Fruit fly (Drosophila melanogaster) Kc167 (cell line): Measurements from ENCODE around the gene Rab9Db.

ENCODE experiments used
- Sin3A ChIP-seq: fragments of >200 bp; optimal IDR thresholded peaks from 2 replicates; lab custom pipeline; 2018; ENCODE audit warnings: missing external identifiers
- insv ChIP-seq: fragments of >200 bp; optimal IDR thresholded peaks from 3 replicates; lab custom pipeline; 2018; ENCODE audit warnings: missing external identifiers
- psq ChIP-seq: fragments of >200 bp; optimal IDR thresholded peaks from 2 replicates; lab custom pipeline; 2017; ENCODE audit warnings: missing external identifiers

- TF ChIP-seq psq (no peak), Sin3A (lab: Kevin White, UChicago) (no peak), insv (no peak)
Measured at dm6 chrX:10621202-10621990, 1.6 kb downstream of the Rab9Db start.
